Worm (Caenorhabditis elegans) whole organism, L4 larva: Measurements from ENCODE around the gene ZK795.2.

ENCODE experiments used
- F44E2.7 ChIP-seq: fragments of 200-800 bp; sonication (Bioruptor generic); IDR thresholded peaks from 2 replicates; pipeline ENCODE4 v2.1.2; 2022; ENCODE audit warnings: missing genetic modification characterization, missing compliant biosample characterization
- F49E8.2 ChIP-seq: sonication (generic microtip); optimal IDR thresholded peaks from 2 replicates; lab custom pipeline; 2016; ENCODE audit warnings: missing compliant biosample characterization, mild to moderate bottlenecking, missing genetic modification characterization, borderline replicate concordance
- T20F7.1 ChIP-seq: fragments of 200-800 bp; sonication (Bioruptor generic); optimal IDR thresholded peaks from 2 replicates; lab custom pipeline; 2018; ENCODE audit warnings: mild to moderate bottlenecking, missing genetic modification characterization, missing compliant biosample characterization
- T26A8.4 ChIP-seq: fragments of 200-800 bp; sonication (Bioruptor generic); IDR thresholded peaks from 2 replicates; pipeline ENCODE4 v1.3.6; 2022; ENCODE audit warnings: missing genetic modification characterization, missing compliant biosample characterization
- Y5F2A.4 ChIP-seq: fragments of 200-800 bp; sonication (Bioruptor generic); optimal IDR thresholded peaks from 2 replicates; lab custom pipeline; 2018; ENCODE audit warnings: mild to moderate bottlenecking, missing genetic modification characterization, missing compliant biosample characterization
- Y75B8A.6 ChIP-seq: fragments of 200-800 bp; sonication (Bioruptor generic); IDR thresholded peaks from 2 replicates; pipeline ENCODE4 v1.3.6; 2022; ENCODE audit warnings: missing genetic modification reagents, missing genetic modification characterization, missing compliant biosample characterization
- ZK546.5 ChIP-seq, 2 experiments: sonication (generic microtip); optimal IDR thresholded peaks; 2 replicates each; lab custom pipeline; 2017; ENCODE audit warnings: missing biosample characterization in 2 of 2, missing genetic modification characterization in 2 of 2
- aha-1 ChIP-seq: fragments of 150-350 bp; peaks from one replicate; lab custom pipeline; 2014; ENCODE audit warnings: missing biosample characterization, missing genetic modification characterization
- attf-4 ChIP-seq: sonication (generic microtip); optimal IDR thresholded peaks from 3 replicates; lab custom pipeline; 2017; ENCODE audit warnings: missing biosample characterization, missing genetic modification characterization
- ces-1 ChIP-seq: fragments of 150-350 bp; sonication (generic microtip); optimal IDR thresholded peaks from 4 replicates; lab custom pipeline; 2014; ENCODE audit warnings: missing biosample characterization, missing genetic modification reagents, missing genetic modification characterization
- daf-16 ChIP-seq, 3 experiments: sonication (generic microtip); optimal IDR thresholded peaks; 2 replicates each; lab custom pipeline; 2016 to 2017; ENCODE audit warnings: missing genetic modification characterization in 3 of 3, missing genetic modification reagents in 3 of 3, mild to moderate bottlenecking in 2 of 3, missing compliant biosample characterization in 2 of 3, missing biosample characterization in 1 of 3, moderate library complexity in 1 of 3
- dmd-8 ChIP-seq: fragments of 200-800 bp; sonication (Bioruptor generic); IDR thresholded peaks from 2 replicates; pipeline ENCODE4 v1.3.6; 2022; ENCODE audit warnings: missing genetic modification characterization, missing compliant biosample characterization
- dpl-1 ChIP-seq: fragments of 150-350 bp; optimal IDR thresholded peaks from 2 replicates; lab custom pipeline; 2014; ENCODE audit warnings: missing biosample characterization, missing genetic modification reagents, missing genetic modification characterization
- egl-43 ChIP-seq: fragments of 200-800 bp; sonication (Bioruptor generic); IDR thresholded peaks from 2 replicates; pipeline ENCODE4 v1.3.6; 2022; ENCODE audit warnings: missing genetic modification reagents, missing genetic modification characterization, missing compliant biosample characterization
- fkh-10 ChIP-seq: fragments of 150-350 bp; optimal IDR thresholded peaks from 2 replicates; lab custom pipeline; 2014; ENCODE audit warnings: missing biosample characterization, missing genetic modification reagents, missing genetic modification characterization
- gei-8 ChIP-seq: fragments of 200-800 bp; sonication (Bioruptor generic); optimal IDR thresholded peaks from 2 replicates; lab custom pipeline; 2018; ENCODE audit warnings: mild to moderate bottlenecking, missing genetic modification characterization, missing compliant biosample characterization
- hlh-11 ChIP-seq: fragments of 200-800 bp; sonication (Bioruptor generic); optimal IDR thresholded peaks from 2 replicates; lab custom pipeline; 2018; ENCODE audit warnings: mild to moderate bottlenecking, missing genetic modification characterization, missing compliant biosample characterization
- hmg-1.1 ChIP-seq: fragments of 200-800 bp; sonication (Bioruptor generic); IDR thresholded peaks from 2 replicates; pipeline ENCODE4 v1.3.6; 2022; ENCODE audit warnings: missing genetic modification reagents, missing genetic modification characterization, missing compliant biosample characterization
- jun-1 ChIP-seq: fragments of 150-350 bp; optimal IDR thresholded peaks from 2 replicates; lab custom pipeline; 2014; ENCODE audit warnings: missing biosample characterization, missing genetic modification reagents, missing genetic modification characterization
- lin-29 ChIP-seq: fragments of 200-800 bp; sonication (Bioruptor generic); IDR thresholded peaks from 2 replicates; pipeline ENCODE4 v1.3.6; 2022; ENCODE audit warnings: missing genetic modification reagents, missing genetic modification characterization, missing compliant biosample characterization
- lir-3 ChIP-seq: sonication (generic microtip); optimal IDR thresholded peaks from 2 replicates; lab custom pipeline; 2016; ENCODE audit warnings: mild to moderate bottlenecking, missing genetic modification characterization, missing compliant biosample characterization
- lsy-2 ChIP-seq, 2 experiments: fragments of 150-350 bp in 1 of 2; sonication (generic microtip) in 1 of 2; optimal IDR thresholded peaks; 2 replicates each; lab custom pipeline; 2014 to 2017; ENCODE audit warnings: missing biosample characterization in 2 of 2, missing genetic modification characterization in 2 of 2
- mep-1 ChIP-seq: fragments of 150-350 bp; sonication (generic microtip); optimal IDR thresholded peaks from 3 replicates; lab custom pipeline; 2014; ENCODE audit warnings: missing biosample characterization, missing genetic modification characterization
- mes-2 ChIP-seq: sonication (generic microtip); optimal IDR thresholded peaks from 2 replicates; lab custom pipeline; 2016; ENCODE audit warnings: missing genotype, mild to moderate bottlenecking, missing genetic modification characterization, missing compliant biosample characterization; ENCODE audit not compliant: poor library complexity, severe bottlenecking
- mxl-3 ChIP-seq: fragments of 200-800 bp; sonication (Bioruptor generic); optimal IDR thresholded peaks from 2 replicates; lab custom pipeline; 2018; ENCODE audit warnings: mild to moderate bottlenecking, missing genetic modification characterization, missing compliant biosample characterization
- nhr-10 ChIP-seq: fragments of 150-350 bp; optimal IDR thresholded peaks from 2 replicates; lab custom pipeline; 2014; ENCODE audit warnings: missing biosample characterization, missing genetic modification characterization
- nhr-28 ChIP-seq: fragments of 150-350 bp; optimal IDR thresholded peaks from 2 replicates; lab custom pipeline; 2014; ENCODE audit warnings: missing biosample characterization, missing genetic modification characterization
- nhr-42 ChIP-seq: fragments of 200-800 bp; sonication (Bioruptor generic); IDR thresholded peaks from 2 replicates; pipeline ENCODE4 v1.3.6; 2022; ENCODE audit warnings: missing genetic modification characterization, missing compliant biosample characterization
- nhr-6 ChIP-seq: fragments of 150-350 bp; optimal IDR thresholded peaks from 2 replicates; lab custom pipeline; 2014; ENCODE audit warnings: missing biosample characterization, missing genetic modification characterization
- pha-4 ChIP-seq, 2 experiments: fragments of 150-350 bp in 1 of 2; fragments of 200-800 bp in 1 of 2; sonication (Bioruptor generic) in 1 of 2; IDR thresholded peaks in 1 of 2; optimal IDR thresholded peaks in 1 of 2; 2 replicates each; pipeline versions ENCODE4 v1.3.6 to Lab custom; 2014 to 2022; ENCODE audit warnings: missing genetic modification characterization in 2 of 2, missing genetic modification reagents in 2 of 2, missing biosample characterization in 1 of 2, missing compliant biosample characterization in 1 of 2
- pqm-1 ChIP-seq: sonication (generic microtip); optimal IDR thresholded peaks from 2 replicates; lab custom pipeline; 2017; ENCODE audit warnings: missing biosample characterization, missing genetic modification characterization
- rbr-2 ChIP-seq: sonication (generic microtip); optimal IDR thresholded peaks from 2 replicates; lab custom pipeline; 2016; ENCODE audit warnings: missing genotype, missing genetic modification characterization, missing compliant biosample characterization
- unc-130 ChIP-seq: sonication (generic microtip); optimal IDR thresholded peaks from 2 replicates; lab custom pipeline; 2016; ENCODE audit warnings: missing genetic modification reagents, missing genetic modification characterization, missing compliant biosample characterization
- unc-39 ChIP-seq: sonication (generic microtip); optimal IDR thresholded peaks from 2 replicates; lab custom pipeline; 2017; ENCODE audit warnings: missing biosample characterization, missing genetic modification characterization
- unc-62 ChIP-seq, 3 experiments: fragments of 150-350 bp in 1 of 3; sonication (generic microtip); optimal IDR thresholded peaks in 2 of 3; peaks in 1 of 3; 1 replicate in 1 of 3; 2 replicates in 2 of 3; lab custom pipeline; 2014 to 2017; ENCODE audit warnings: missing biosample characterization in 3 of 3, missing genetic modification characterization in 3 of 3, missing genetic modification reagents in 3 of 3, missing genotype in 1 of 3
- zip-2 ChIP-seq: fragments of 150-350 bp; optimal IDR thresholded peaks from 2 replicates; lab custom pipeline; 2014; ENCODE audit warnings: missing biosample characterization, missing genetic modification characterization
- ztf-7 ChIP-seq: fragments of 150-350 bp; optimal IDR thresholded peaks from 2 replicates; lab custom pipeline; 2014; ENCODE audit warnings: missing biosample characterization, missing genetic modification characterization

ZK795.2 gene

DNA sequence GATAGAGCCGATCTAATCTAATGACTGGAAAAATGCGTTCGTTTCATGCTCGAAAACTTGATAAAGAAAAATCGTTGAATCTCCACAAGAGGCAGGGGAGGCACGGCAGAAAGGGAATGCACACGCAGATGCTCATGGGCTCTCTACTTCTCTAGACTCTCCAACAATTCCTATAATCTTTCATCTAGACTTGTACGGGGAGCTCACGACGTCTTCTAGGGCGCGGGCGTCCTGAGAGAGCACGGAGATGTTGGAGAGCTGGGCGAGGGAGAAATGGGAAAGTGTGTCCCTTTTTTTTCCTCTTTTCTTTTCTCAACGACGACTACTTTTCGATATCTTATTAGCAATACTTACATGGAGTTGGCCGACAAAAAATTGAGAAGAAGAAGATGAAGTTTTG, 24.4 kb upstream of the ZK795.2 start:
- TF ChIP-seq egl-43: no peak
- TF ChIP-seq zip-2 (tag; lab: Kevin White, UChicago): no peak
- TF ChIP-seq fkh-10 (GFP tag; lab: Kevin White, UChicago): peak; percentile 46
- TF ChIP-seq lsy-2 (tag; optimal IDR thresholded peaks at IDR 0.05; lab: Kevin White, UChicago): peak in 1 of 2 experiments; percentile 42
- TF ChIP-seq hmg-1.1 (GFP tag; lab: Robert Waterston, UW): 0 out of 2 replicates have a peak, but pooled peaks have one; percentile 14
- TF ChIP-seq rbr-2 (tag; lab: Kevin White, UChicago): peak; percentile 54
- TF ChIP-seq aha-1 (tag; lab: Kevin White, UChicago): peak; percentile 88

ce11 chrIV:12581046-12581445, 22.3 kb upstream of the ZK795.2 start, which contains the start of gene K08E7.6:
TSS of gene K08E7.6 (minus strand) at chrIV:12581146.
- no peak for TF ChIP-seq pqm-1
- TF ChIP-seq lin-29: no peak
- no peak for TF ChIP-seq mep-1 (tag; lab: Kevin White, UChicago)
- no peak for TF ChIP-seq lir-3 (tag; lab: Kevin White, UChicago)
- TF ChIP-seq nhr-6 (tag; lab: Kevin White, UChicago): no peak
- peak in 1 of 2 experiments; percentile 37 for TF ChIP-seq unc-62 (GFP tag; optimal IDR thresholded peaks at IDR 0.05 in 1 of 2; lab: Kevin White, UChicago)
- TF ChIP-seq unc-62 (tag; optimal IDR thresholded peaks at IDR 0.05; lab: Kevin White, UChicago): no peak
- TF ChIP-seq attf-4: no peak
- no peak for TF ChIP-seq T26A8.4 (GFP tag; lab: Robert Waterston, UW)
- TF ChIP-seq, all 104 proteins: peak for 1

DNA sequence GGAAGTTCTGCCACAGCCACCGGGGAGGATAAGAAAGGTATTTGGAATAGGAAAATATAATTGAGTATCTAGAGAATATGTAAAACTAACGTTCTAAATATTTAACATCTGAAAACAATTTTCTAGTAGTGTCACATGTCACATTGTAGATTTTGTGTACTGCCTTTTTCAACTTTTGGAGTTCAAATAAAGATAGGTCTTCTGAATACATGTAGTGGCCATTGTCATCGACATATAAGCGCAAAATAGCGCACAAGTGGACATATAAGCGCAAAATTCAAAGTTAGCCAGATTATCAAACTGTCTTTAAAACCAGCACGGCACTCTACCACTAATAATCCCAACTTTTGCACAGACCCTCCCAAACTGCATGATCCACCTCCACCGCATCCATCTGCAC, 15.5 kb upstream of the ZK795.2 start:
- TF ChIP-seq aha-1 (tag; lab: Kevin White, UChicago) (peak; percentile 92), zip-2 (tag; lab: Kevin White, UChicago) (no peak)

ce11 chrIV:12573068-12573467, 14.3 kb upstream of the ZK795.2 start, which contains the start of gene K08E7.5:
TSS of gene K08E7.5 (plus strand) at chrIV:12573368.
- TF ChIP-seq unc-39 (tag; lab: Kevin White, UChicago) (no peak), aha-1 (tag; lab: Kevin White, UChicago) (peak; percentile 88)

DNA sequence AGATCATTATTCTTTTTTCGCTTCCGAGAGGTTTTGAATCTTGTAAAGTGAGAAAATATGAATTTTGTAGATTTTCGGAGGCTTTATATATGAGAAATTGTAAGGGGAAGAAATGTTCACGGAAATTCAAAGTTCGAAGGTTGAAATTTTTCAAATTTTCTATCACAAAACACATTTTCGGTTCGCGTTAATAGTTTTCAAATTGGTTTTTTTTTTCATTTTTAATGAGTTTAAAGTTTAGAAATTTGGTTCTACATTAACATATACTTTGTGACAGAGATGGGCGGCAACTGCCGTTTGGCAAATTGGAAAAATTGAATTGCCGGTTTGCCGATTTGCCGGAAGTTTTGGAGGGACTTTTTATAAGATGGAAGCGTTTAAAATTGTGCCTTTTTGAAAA, 12.3 kb upstream of the ZK795.2 start, which contains the start of gene K08E7.4:
Gene K08E7.4, minus strand, starts transcription at position 101 of the 400 bp plus-strand sequence.
- TF ChIP-seq F44E2.7 (GFP tag; lab: Robert Waterston, UW) (no peak), nhr-10 (tag; lab: Kevin White, UChicago) (no peak), gei-8 (GFP tag; lab: Kevin White, UChicago) (no peak), mxl-3 (GFP tag; lab: Kevin White, UChicago) (no peak), ZK546.5 (tag; optimal IDR thresholded peaks at IDR 0.05; lab: Kevin White, UChicago) (no peak), lir-3 (tag; lab: Kevin White, UChicago) (no peak), nhr-28 (tag; lab: Kevin White, UChicago) (no peak), jun-1 (tag; lab: Kevin White, UChicago) (no peak)

DNA sequence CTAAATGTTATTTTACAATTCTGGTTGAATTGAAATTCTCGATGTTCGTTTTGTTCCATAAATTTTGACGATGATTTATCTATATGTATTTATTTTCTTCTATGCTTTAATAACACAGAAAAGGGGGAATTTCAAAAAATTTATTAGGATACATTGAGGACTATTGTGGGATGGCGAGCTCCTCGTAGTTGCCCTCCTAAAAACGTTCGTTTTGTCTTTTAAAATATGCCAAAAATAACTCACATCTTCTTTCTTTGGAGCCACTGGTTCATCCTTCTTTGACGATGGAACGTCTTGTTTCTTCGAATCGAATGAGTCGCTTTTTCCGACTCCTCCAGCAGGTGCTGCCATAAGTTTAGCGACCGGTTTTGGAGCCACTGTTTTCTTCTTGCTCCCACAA, 11.8 kb upstream of the ZK795.2 start:
- TF ChIP-seq Y5F2A.4 (peak; percentile 6), ztf-7 (tag; lab: Kevin White, UChicago) (no peak), dmd-8 (GFP tag; lab: Robert Waterston, UW) (peak; percentile 20; the same call in 1 of the 2 replicates)

DNA sequence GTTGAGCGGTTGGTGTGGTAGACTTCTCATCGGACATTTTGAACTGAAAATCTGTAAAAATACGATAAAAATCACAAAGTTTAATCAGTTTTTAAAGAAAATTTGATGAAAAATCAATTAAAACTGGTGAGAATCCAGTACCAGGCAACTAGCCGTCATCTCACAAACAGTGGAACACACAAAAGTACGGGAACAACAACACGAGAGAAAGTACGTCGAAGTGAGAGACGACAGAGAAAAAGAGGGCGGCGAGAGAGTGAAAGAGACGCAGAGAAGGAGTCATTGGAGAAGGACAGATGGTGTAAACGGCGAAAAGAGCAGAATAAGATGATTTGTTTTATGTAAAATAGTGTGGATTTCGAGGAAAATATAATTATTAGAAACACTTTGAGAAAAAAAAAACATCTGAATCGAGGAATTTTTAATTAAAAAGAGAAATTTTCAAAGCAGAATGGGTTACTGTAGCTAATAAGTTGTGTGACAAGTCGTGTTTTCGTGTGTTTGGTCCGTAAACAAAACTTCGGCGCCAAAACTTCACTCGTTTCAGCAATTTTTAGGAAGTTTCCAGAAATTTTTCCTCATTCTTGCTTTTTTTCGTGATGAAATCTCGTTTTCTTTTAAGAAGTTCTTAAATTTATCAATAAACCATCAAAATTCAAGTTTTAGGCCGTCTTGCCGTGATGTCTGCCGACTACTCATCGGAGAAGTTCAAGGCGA, 8.6 kb upstream of the ZK795.2 start, which contains the start of the genes hsb-1 and let-99:
Gene hsb-1, minus strand, starts transcription at position 51 of the 717 bp plus-strand sequence.
Gene let-99, plus strand, starts transcription at position 667 of the 717 bp plus-strand sequence.
- no peak for TF ChIP-seq T20F7.1 (GFP tag; lab: Kevin White, UChicago)
- TF ChIP-seq hlh-11 (tag; lab: Kevin White, UChicago): peak; percentile 44
- no peak for TF ChIP-seq nhr-42 (GFP tag; lab: Robert Waterston, UW)
- peak; percentile 21 for TF ChIP-seq ztf-7 (tag; lab: Kevin White, UChicago)
- no peak for TF ChIP-seq pha-4 (GFP tag; IDR thresholded peaks at IDR 0.05; lab: Robert Waterston, UW)
- peak; percentile 19 for TF ChIP-seq pha-4 (tag; optimal IDR thresholded peaks at IDR 0.05; lab: Kevin White, UChicago)
- TF ChIP-seq hmg-1.1 (GFP tag; lab: Robert Waterston, UW): peak; percentile 34; the same call in 1 of the 2 replicates
- TF ChIP-seq unc-130 (GFP tag; lab: Kevin White, UChicago): peak; percentile 65
- no peak for TF ChIP-seq Y75B8A.6
- TF ChIP-seq daf-16 (GFP tag; optimal IDR thresholded peaks at IDR 0.05; lab: Kevin White, UChicago): no peak
- peak; percentile 87 for TF ChIP-seq daf-16 (tag; optimal IDR thresholded peaks at IDR 0.05; lab: Kevin White, UChicago)
- TF ChIP-seq ces-1: no peak
- TF ChIP-seq F49E8.2 (tag; lab: Kevin White, UChicago): peak; percentile 40
- TF ChIP-seq mes-2: peak; percentile 68
- TF ChIP-seq dpl-1 (GFP tag; lab: Kevin White, UChicago): peak; percentile 44
